Worm (Caenorhabditis elegans): ENCODE data around the gene C15C8.6.

DNA sequence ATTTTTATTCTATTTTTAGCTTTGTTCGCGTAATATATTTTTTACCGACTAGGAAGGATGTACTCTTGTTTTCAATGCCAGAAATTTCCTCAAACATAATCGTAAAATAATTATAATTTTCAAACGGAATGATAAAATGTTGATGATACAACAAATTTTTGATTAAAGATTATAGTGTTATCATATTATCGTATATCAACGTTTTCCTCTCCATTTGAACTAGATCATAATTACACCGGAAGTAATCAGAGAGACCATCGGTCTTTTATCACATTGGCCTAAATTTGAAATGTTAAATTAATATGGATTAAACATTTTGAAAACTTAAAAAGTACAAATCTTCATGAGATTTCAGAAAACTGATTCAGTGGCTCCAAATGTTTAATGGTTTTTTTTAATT lies 18.6 kb downstream of the C15C8.6 start:
- no peak for TF ChIP-seq pha-4 (GFP tag; IDR thresholded peaks at IDR 0.05)
- TF ChIP-seq pha-4 (tag; optimal IDR thresholded peaks at IDR 0.05), result no peak
- TF ChIP-seq lin-13 (GFP tag; optimal IDR thresholded peaks at IDR 0.05), result no peak
- TF ChIP-seq dmd-8 (GFP tag; IDR thresholded peaks at IDR 0.05), result no peak
- TF ChIP-seq ama-1 (optimal IDR thresholded peaks at IDR 0.05), result no peak
- no peak for TF ChIP-seq cey-2 (tag; optimal IDR thresholded peaks at IDR 0.05; ENCODE audit: borderline replicate concordance, insufficient read depth)
- TF ChIP-seq nhr-77 (tag; optimal IDR thresholded peaks at IDR 0.05), result peak; percentile 55
- no peak for TF ChIP-seq php-3 (GFP tag; IDR thresholded peaks at IDR 0.05)
- TF ChIP-seq snpc-4 (tag; optimal IDR thresholded peaks at IDR 0.05), result no peak
- no peak for TF ChIP-seq ZK337.2 (GFP tag; IDR thresholded peaks at IDR 0.05)
